Fruit fly (Drosophila melanogaster) whole organism, prepupa: ENCODE data around the gene Ccz1.

Experiments used
- CG15336 ChIP-seq: fragments of 200-800 bp; sonication (Bioruptor generic); IDR thresholded peaks from 2 replicates; pipeline ENCODE4 v1.3.6; 2022; ENCODE audit warnings: missing biosample characterization, missing genetic modification characterization
- CG16779 ChIP-seq: fragments of 200-800 bp; sonication (Bioruptor generic); optimal IDR thresholded peaks from 3 replicates; lab custom pipeline; 2017; ENCODE audit warnings: missing biosample characterization, mild to moderate bottlenecking, missing genetic modification characterization
- CG34406 ChIP-seq: fragments of 200-800 bp; sonication (Bioruptor generic); optimal IDR thresholded peaks from 3 replicates; lab custom pipeline; 2016; ENCODE audit warnings: missing biosample characterization, missing genetic modification characterization
- CG6163 ChIP-seq: fragments of 200-800 bp; sonication (Bioruptor generic); IDR thresholded peaks from 3 replicates; pipeline ENCODE4 v1.3.6; 2022; ENCODE audit warnings: missing biosample characterization, missing genetic modification characterization
- CG6808 ChIP-seq: fragments of 200-800 bp; sonication (Bioruptor generic); optimal IDR thresholded peaks from 3 replicates; lab custom pipeline; 2017; ENCODE audit warnings: missing biosample characterization, missing genetic modification characterization, mild to moderate bottlenecking, moderate library complexity, missing genetic modification reagents
- CG6854 ChIP-seq: fragments of 200-800 bp; sonication (Bioruptor generic); optimal IDR thresholded peaks from 2 replicates; lab custom pipeline; 2017; ENCODE audit warnings: missing biosample characterization, mild to moderate bottlenecking, missing genetic modification characterization
- CG8119 ChIP-seq: fragments of 200-800 bp; sonication (Bioruptor generic); IDR thresholded peaks from 3 replicates; pipeline ENCODE4 v1.3.6; 2022; ENCODE audit warnings: missing biosample characterization, missing genetic modification characterization
- Hr39 ChIP-seq: fragments of 200-800 bp; sonication (Bioruptor generic); optimal IDR thresholded peaks from 2 replicates; lab custom pipeline; 2016; ENCODE audit warnings: missing biosample characterization, missing genetic modification characterization
- OdsH ChIP-seq: fragments of 200-800 bp; sonication (Bioruptor generic); optimal IDR thresholded peaks from 3 replicates; lab custom pipeline; 2016; ENCODE audit warnings: missing biosample characterization, missing genetic modification characterization
- achi ChIP-seq: fragments of 200-800 bp; sonication (Bioruptor generic); optimal IDR thresholded peaks from 3 replicates; lab custom pipeline; 2016; ENCODE audit warnings: missing biosample characterization, missing genetic modification characterization
- cyc ChIP-seq: fragments of 200-800 bp; sonication (Bioruptor generic); optimal IDR thresholded peaks from 3 replicates; lab custom pipeline; 2016; ENCODE audit warnings: missing biosample characterization, missing genetic modification characterization
- dsx ChIP-seq: fragments of 200-800 bp; optimal IDR thresholded peaks from 3 replicates; lab custom pipeline; 2019; ENCODE audit warnings: missing biosample characterization, mild to moderate bottlenecking, missing genetic modification characterization, moderate library complexity; ENCODE audit not compliant: poor library complexity, severe bottlenecking
- fkh ChIP-seq: fragments of 200-800 bp; sonication (Bioruptor generic); optimal IDR thresholded peaks from 3 replicates; lab custom pipeline; 2017; ENCODE audit warnings: missing biosample characterization, mild to moderate bottlenecking, missing genetic modification characterization, moderate library complexity
- vri ChIP-seq: fragments of 200-800 bp; sonication (Bioruptor generic); optimal IDR thresholded peaks from 3 replicates; lab custom pipeline; 2016; ENCODE audit warnings: missing biosample characterization, mild to moderate bottlenecking, missing genetic modification characterization

DNA sequence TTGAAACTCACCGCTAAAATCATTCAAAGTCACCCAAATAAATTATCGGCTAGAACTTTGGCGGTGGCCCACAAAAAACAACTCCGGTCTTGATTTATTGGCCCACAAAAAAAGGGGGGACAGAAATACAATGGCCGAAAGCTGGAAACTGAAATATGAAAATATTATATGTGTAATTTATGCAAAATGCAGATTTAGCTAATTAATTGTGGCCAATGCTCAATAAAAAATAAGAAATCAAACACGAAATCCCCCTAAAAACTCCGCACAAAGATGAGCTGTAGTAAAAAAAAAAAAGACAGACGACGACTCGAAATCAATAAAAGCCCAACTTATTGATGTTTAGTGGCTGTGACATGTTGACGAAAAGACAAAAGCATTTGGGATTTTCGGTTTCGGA is 49.2 kb downstream of the Ccz1 start:
- TF ChIP-seq CG15336 (GFP tag; lab: Robert Waterston, UW) (no peak), CG16779 (tag; lab: Kevin White, UChicago) (no peak), dsx (GFP tag; lab: Kevin White, UChicago) (no peak), CG34406 (GFP tag; lab: Kevin White, UChicago) (no peak), CG6854 (GFP tag; lab: Kevin White, UChicago) (no peak), cyc (no peak), Hr39 (no peak), CG8119 (GFP tag; lab: Robert Waterston, UW) (no peak), fkh (GFP tag; lab: Kevin White, UChicago) (no peak), CG6163 (GFP tag; lab: Robert Waterston, UW) (no peak), achi (GFP tag; lab: Kevin White, UChicago) (no peak), vri (GFP tag; lab: Kevin White, UChicago) (no peak), OdsH (GFP tag; lab: Kevin White, UChicago) (no peak), CG6808 (GFP tag; lab: Kevin White, UChicago) (no peak)
